Worm (Caenorhabditis elegans): Measurements from ENCODE around the gene rdy-2.

DNA sequence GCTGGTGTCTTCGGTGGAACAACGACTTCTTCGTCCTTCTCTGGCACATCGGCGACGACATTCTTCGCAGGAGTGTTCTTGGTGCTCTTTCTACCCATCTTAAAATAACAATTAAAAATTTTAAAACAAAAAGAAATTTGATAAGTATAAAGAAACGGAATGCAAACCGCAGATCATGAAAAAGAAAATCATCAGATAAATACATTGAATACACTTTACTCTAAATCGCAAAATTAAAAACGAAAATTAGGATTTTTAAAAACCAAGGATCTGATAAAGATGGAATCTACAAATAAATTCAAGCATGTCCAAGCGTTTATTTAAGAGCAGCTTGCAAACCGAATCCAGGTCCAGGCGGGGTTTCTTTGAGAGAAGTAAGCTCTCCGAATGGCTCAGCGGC lies 23.6 kb upstream of the rdy-2 start, which contains the start of gene F53F4.11:
- no peak for TF ChIP-seq W03F9.2 (tag; optimal IDR thresholded peaks at IDR 0.05)
- TF ChIP-seq him-1 (tag; optimal IDR thresholded peaks at IDR 0.05) = no peak
- no peak for TF ChIP-seq dao-5 (tag; optimal IDR thresholded peaks at IDR 0.05)

All from whole organism, L4/young adult.